Fruit fly (Drosophila melanogaster): ENCODE results near the gene CG1637.
A peak's percentile ranks its signal among the peaks of the same experiment; 100 is the strongest.

- TF ChIP-seq inv (GFP tag; IDR thresholded peaks at IDR 0.05; ENCODE audit: partially characterized antibody) (no peak), eve (GFP tag; optimal IDR thresholded peaks at IDR 0.05) (no peak), CG14050 (GFP tag; IDR thresholded peaks at IDR 0.05) (no peak), CG10979 (tag; optimal IDR thresholded peaks at IDR 0.05) (no peak), CG10274 (GFP tag; optimal IDR thresholded peaks at IDR 0.05) (no peak), CG2202 (tag; optimal IDR thresholded peaks at IDR 0.05) (no peak), Hey (tag; optimal IDR thresholded peaks at IDR 0.05) (no peak), CG17568 (GFP tag; optimal IDR thresholded peaks at IDR 0.05) (no peak), Meics (GFP tag; optimal IDR thresholded peaks at IDR 0.05) (no peak), NC2β (GFP tag; optimal IDR thresholded peaks at IDR 0.05) (no peak), HLH3B (GFP tag; IDR thresholded peaks at IDR 0.05) (no peak), Eip74EF (GFP tag; optimal IDR thresholded peaks at IDR 0.05) (no peak), Trl (optimal IDR thresholded peaks at IDR 0.05) (peak; percentile 29 to 57), Trl (GFP tag; optimal IDR thresholded peaks at IDR 0.05) (no peak)
These were observed 55.6 kb downstream of the CG1637 start for dm6 chrX:10822096-10822495.

Measured in whole organism, embryonic.